Worm (Caenorhabditis elegans): ENCODE results near the gene fbxb-115.
A peak's percentile ranks its signal among the peaks of the same experiment; 100 is the strongest.

Gene fbxb-115

DNA sequence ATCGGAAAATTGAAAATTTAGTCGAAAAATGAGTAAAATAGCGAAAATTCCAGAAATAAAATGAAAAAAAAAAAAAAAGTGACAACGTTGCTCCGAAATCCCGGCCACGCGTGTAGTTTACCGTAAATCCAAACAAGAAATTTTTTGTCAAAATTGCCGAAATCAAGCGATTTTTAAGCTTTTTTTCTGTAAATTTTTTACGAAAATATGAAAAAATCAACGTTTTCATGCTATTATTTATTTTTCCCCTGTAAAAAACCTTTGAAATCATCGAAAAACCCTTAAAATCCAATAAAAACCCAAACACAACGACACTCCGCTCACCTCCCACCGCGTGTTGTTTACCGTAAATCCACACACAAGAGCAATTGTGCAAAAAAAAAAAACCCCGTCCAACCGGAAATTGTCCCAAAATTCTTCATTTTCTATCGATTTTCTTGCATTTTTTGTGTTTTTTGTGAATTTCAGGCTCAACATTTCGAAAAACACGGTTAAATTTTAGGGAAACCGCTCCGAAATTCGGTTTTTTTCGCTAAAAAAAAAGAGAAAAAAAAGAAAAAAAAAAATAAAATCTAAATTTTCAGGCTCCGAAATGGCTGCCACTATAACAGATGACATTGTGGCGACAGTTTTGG lies 49.9 kb downstream of the fbxb-115 start, which contains the start of the genes Y39B6A.3 and pph-5 (continued):
- TF ChIP-seq ets-5 (GFP tag; IDR thresholded peaks at IDR 0.05) (no peak), ces-1 (GFP tag; optimal IDR thresholded peaks at IDR 0.05) (no peak), snpc-4 (tag; optimal IDR thresholded peaks at IDR 0.05) (peak; percentile 46), nhr-28 (tag; optimal IDR thresholded peaks at IDR 0.05) (no peak), hlh-4 (tag; optimal IDR thresholded peaks at IDR 0.05) (no peak), jun-1 (tag; optimal IDR thresholded peaks at IDR 0.05) (no peak), ceh-63 (GFP tag; optimal IDR thresholded peaks at IDR 0.05) (no peak), C34B4.2 (tag; optimal IDR thresholded peaks at IDR 0.05) (no peak), unc-130 (tag; optimal IDR thresholded peaks at IDR 0.05) (no peak), pax-3 (tag; optimal IDR thresholded peaks at IDR 0.05) (peak; percentile 38), elt-2 (tag; optimal IDR thresholded peaks at IDR 0.05) (no peak), lin-14 (GFP tag; optimal IDR thresholded peaks at IDR 0.05) (no peak), ama-1 (optimal IDR thresholded peaks at IDR 0.05) (no peak), lin-13 (GFP tag; optimal IDR thresholded peaks at IDR 0.05) (no peak), nhr-71 (tag; optimal IDR thresholded peaks at IDR 0.05) (no peak), egl-13 (tag; optimal IDR thresholded peaks at IDR 0.05) (no peak), Y116A8C.19 (tag; optimal IDR thresholded peaks at IDR 0.05; ENCODE audit: borderline replicate concordance) (no peak), aha-1 (tag; optimal IDR thresholded peaks at IDR 0.05) (no peak), F16B12.6 (tag; optimal IDR thresholded peaks at IDR 0.05) (peak; percentile 1), C16A3.4 (tag; optimal IDR thresholded peaks at IDR 0.05) (peak; percentile 18), dpl-1 (GFP tag; optimal IDR thresholded peaks at IDR 0.05) (peak; percentile 36 to 52 (median 36)), nhr-12 (tag; optimal IDR thresholded peaks at IDR 0.05) (no peak), ztf-11 (tag; optimal IDR thresholded peaks at IDR 0.05) (no peak), pag-3 (tag; optimal IDR thresholded peaks at IDR 0.05; ENCODE audit: borderline replicate concordance, insufficient read depth) (no peak), nhr-76 (tag; optimal IDR thresholded peaks at IDR 0.05) (no peak), hpl-2 (GFP tag; optimal IDR thresholded peaks at IDR 0.05) (peak; percentile 7), pqm-1 (tag; optimal IDR thresholded peaks at IDR 0.05) (no peak), nhr-19 (GFP tag; conservative IDR thresholded peaks at IDR 0.05) (peak; percentile 66), vab-15 (tag; optimal IDR thresholded peaks at IDR 0.05) (no peak), mef-2 (tag; optimal IDR thresholded peaks at IDR 0.05) (no peak), mep-1 (tag; optimal IDR thresholded peaks at IDR 0.05) (peak; percentile 44), alr-1 (tag; optimal IDR thresholded peaks at IDR 0.05; ENCODE audit: borderline replicate concordance) (no peak), blmp-1 (tag; optimal IDR thresholded peaks at IDR 0.05) (peak; percentile 21), xbp-1 (tag; optimal IDR thresholded peaks at IDR 0.05) (peak; percentile 70), sup-37 (GFP tag; optimal IDR thresholded peaks at IDR 0.05) (no peak), aly-2 (tag; optimal IDR thresholded peaks at IDR 0.05) (peak; percentile 21), egl-27 (tag; optimal IDR thresholded peaks at IDR 0.05) (no peak), mab-9 (GFP tag; IDR thresholded peaks at IDR 0.05) (no peak), nhr-11 (tag; optimal IDR thresholded peaks at IDR 0.05) (no peak), C04F5.9 (tag; optimal IDR thresholded peaks at IDR 0.05) (no peak), unc-86 (tag; optimal IDR thresholded peaks at IDR 0.05) (peak; percentile 48), nhr-47 (tag; optimal IDR thresholded peaks at IDR 0.05) (peak; percentile 81), ceh-82 (tag; optimal IDR thresholded peaks at IDR 0.05) (peak in 1 of 3 experiments; percentile 28), tlp-1 (tag; optimal IDR thresholded peaks at IDR 0.05) (no peak), fos-1 (tag; optimal IDR thresholded peaks at IDR 0.05) (no peak), dsc-1 (tag; optimal IDR thresholded peaks at IDR 0.05) (no peak), unc-62 (GFP tag; optimal IDR thresholded peaks at IDR 0.05) (no peak), efl-3 (GFP tag; optimal IDR thresholded peaks at IDR 0.05) (no peak), skn-1 (tag; optimal IDR thresholded peaks at IDR 0.05) (peak; percentile 9), lsy-2 (tag; optimal IDR thresholded peaks at IDR 0.05) (peak; percentile 42 to 73), unc-30 (tag; optimal IDR thresholded peaks at IDR 0.05) (no peak), nhr-85 (tag) (peak; percentile 63), ceh-8 (GFP tag; optimal IDR thresholded peaks at IDR 0.05) (no peak)

Data from whole organism, L1 larva.